Worm (Caenorhabditis elegans): Measurements from ENCODE around the gene srh-61.

- TF ChIP-seq pha-4 (tag; optimal IDR thresholded peaks at IDR 0.05) (no peak), nhr-76 (tag; optimal IDR thresholded peaks at IDR 0.05) (no peak), nhr-237 (tag; optimal IDR thresholded peaks at IDR 0.05) (no peak), nhr-28 (tag; optimal IDR thresholded peaks at IDR 0.05) (no peak)
Observed at ce11 chrII:12481645-12482044, 34.6 kb downstream of the srh-61 start.

Measured in whole organism, mixed stage, embryonic.